Worm (Caenorhabditis elegans): Measurements from ENCODE around the gene rfp-1.

DNA sequence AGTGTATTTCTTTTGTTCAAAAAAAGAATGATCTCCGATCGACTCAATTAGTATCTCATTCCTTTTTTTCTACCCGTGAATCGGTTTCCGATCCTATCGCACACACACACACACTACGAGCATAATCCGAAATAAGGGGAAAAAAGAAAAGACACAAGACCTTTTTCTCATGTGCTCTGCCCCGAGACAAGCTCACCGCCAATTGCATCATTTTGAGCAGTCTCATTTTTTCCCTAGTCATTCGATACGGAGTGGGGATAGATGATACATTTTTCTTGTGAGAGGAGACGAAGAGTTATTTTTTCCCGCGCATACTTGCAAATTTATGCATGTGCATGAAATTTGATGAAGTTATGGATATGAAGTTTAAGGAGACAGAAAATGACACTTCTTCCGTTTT lies 33.9 kb downstream of the rfp-1 start:
- TF ChIP-seq ztf-29 (GFP tag; IDR thresholded peaks at IDR 0.05) (no peak), med-1 (GFP tag; optimal IDR thresholded peaks at IDR 0.05; ENCODE audit: insufficient read depth) (no peak), tab-1 (GFP tag; IDR thresholded peaks at IDR 0.05) (no peak), flt-1 (GFP tag; IDR thresholded peaks at IDR 0.05) (no peak), ref-1 (GFP tag; conservative IDR thresholded peaks at IDR 0.05) (no peak), ztf-23 (GFP tag; IDR thresholded peaks at IDR 0.05) (no peak), klf-2 (GFP tag; conservative IDR thresholded peaks at IDR 0.05) (no peak), T22C8.4 (GFP tag; IDR thresholded peaks at IDR 0.05) (no peak)
